Worm (Caenorhabditis elegans): Measurements from ENCODE around the gene gnrr-7.

- no peak for TF ChIP-seq F16B12.6 (tag; optimal IDR thresholded peaks at IDR 0.05)
- TF ChIP-seq lin-13 (GFP tag; optimal IDR thresholded peaks at IDR 0.05), result no peak
- no peak for TF ChIP-seq nhr-12 (tag; optimal IDR thresholded peaks at IDR 0.05)
- no peak for TF ChIP-seq nhr-11 (tag; optimal IDR thresholded peaks at IDR 0.05)
- TF ChIP-seq hpl-2 (GFP tag; optimal IDR thresholded peaks at IDR 0.05), result no peak
- no peak for TF ChIP-seq zag-1 (tag; optimal IDR thresholded peaks at IDR 0.05)
- no peak for TF ChIP-seq vab-15 (tag; optimal IDR thresholded peaks at IDR 0.05)
- no peak for TF ChIP-seq fos-1 (tag; optimal IDR thresholded peaks at IDR 0.05)
- no peak for TF ChIP-seq ama-1 (optimal IDR thresholded peaks at IDR 0.05)
- TF ChIP-seq rnt-1 (tag; optimal IDR thresholded peaks at IDR 0.05), result no peak
- no peak for TF ChIP-seq snpc-4 (tag; optimal IDR thresholded peaks at IDR 0.05)
- no peak for TF ChIP-seq aly-2 (tag; optimal IDR thresholded peaks at IDR 0.05)
Measured at ce11 chrX:11137632-11138031, 48.0 kb upstream of the gnrr-7 start.
